Fruit fly (Drosophila melanogaster) whole organism, embryonic: ENCODE data around the gene mil.
A peak's percentile ranks its signal among the peaks of the same experiment; 100 is the strongest.

ENCODE experiments used
- C15 ChIP-seq: fragments of 200-800 bp; sonication (Bioruptor generic); IDR thresholded peaks from 3 replicates; pipeline ENCODE4 v1.3.6; 2022; ENCODE audit warnings: missing biosample characterization, missing genetic modification characterization
- CG10431 ChIP-seq: fragments of 200-800 bp; sonication (Bioruptor generic); optimal IDR thresholded peaks from 3 replicates; lab custom pipeline; 2018; ENCODE audit warnings: missing biosample characterization, mild to moderate bottlenecking, missing genetic modification characterization
- CG11085 ChIP-seq: fragments of 200-800 bp; sonication (Bioruptor generic); IDR thresholded peaks from 2 replicates; pipeline ENCODE4 v1.3.6; 2022; ENCODE audit warnings: missing biosample characterization, missing genetic modification characterization
- CG12236 ChIP-seq: fragments of 200-800 bp; sonication (Bioruptor generic); optimal IDR thresholded peaks from 2 replicates; lab custom pipeline; 2016; ENCODE audit warnings: missing biosample characterization, missing genetic modification characterization
- CG12744 ChIP-seq: fragments of 200-800 bp; sonication (Bioruptor generic); optimal IDR thresholded peaks from 2 replicates; lab custom pipeline; 2016; ENCODE audit warnings: missing biosample characterization, missing genetic modification characterization
- CG14014 ChIP-seq: fragments of 200-800 bp; sonication (Bioruptor generic); IDR thresholded peaks from 2 replicates; pipeline ENCODE4 v1.3.6; 2022; ENCODE audit warnings: missing biosample characterization, missing genetic modification characterization
- CG15269 ChIP-seq: fragments of 200-800 bp; sonication (Bioruptor generic); optimal IDR thresholded peaks from 2 replicates; lab custom pipeline; 2018; ENCODE audit warnings: missing biosample characterization, mild to moderate bottlenecking, missing genetic modification characterization, moderate library complexity
- CG15479 ChIP-seq: fragments of 200-800 bp; sonication (Bioruptor generic); optimal IDR thresholded peaks from 3 replicates; lab custom pipeline; 2019; ENCODE audit warnings: missing biosample characterization, mild to moderate bottlenecking, missing genetic modification characterization, moderate library complexity
- CG16815 ChIP-seq: fragments of 200-800 bp; sonication (Bioruptor generic); optimal IDR thresholded peaks from 3 replicates; lab custom pipeline; 2017; ENCODE audit warnings: missing biosample characterization, mild to moderate bottlenecking, missing genetic modification characterization
- CG17829 ChIP-seq: fragments of 200-800 bp; optimal IDR thresholded peaks from 2 replicates; lab custom pipeline; 2019; ENCODE audit warnings: missing biosample characterization, mild to moderate bottlenecking, missing genetic modification characterization, moderate library complexity
- CG18476 ChIP-seq: fragments of 200-800 bp; sonication (Bioruptor generic); optimal IDR thresholded peaks from 2 replicates; lab custom pipeline; 2016; ENCODE audit warnings: missing biosample characterization, mild to moderate bottlenecking, missing genetic modification characterization
- CG18619 ChIP-seq: fragments of 200-800 bp; sonication (Bioruptor generic); optimal IDR thresholded peaks from 3 replicates; lab custom pipeline; 2017; ENCODE audit warnings: missing biosample characterization, mild to moderate bottlenecking, missing genetic modification characterization
- CG2202 ChIP-seq: fragments of 200-800 bp; sonication (Bioruptor generic); optimal IDR thresholded peaks from 2 replicates; lab custom pipeline; 2018; ENCODE audit warnings: missing biosample characterization, mild to moderate bottlenecking, missing genetic modification characterization
- CG2889 ChIP-seq: fragments of 200-800 bp; sonication (Bioruptor generic); IDR thresholded peaks from 3 replicates; pipeline ENCODE4 v1.3.6; 2022; ENCODE audit warnings: missing biosample characterization, missing genetic modification characterization
- CG34376 ChIP-seq: fragments of 200-800 bp; sonication (Bioruptor generic); optimal IDR thresholded peaks from 2 replicates; lab custom pipeline; 2018; ENCODE audit warnings: missing biosample characterization, mild to moderate bottlenecking, missing genetic modification characterization
- CG3847 ChIP-seq: fragments of 200-800 bp; sonication (Bioruptor generic); IDR thresholded peaks from 2 replicates; pipeline ENCODE4 v1.3.6; 2022; ENCODE audit warnings: missing biosample characterization, missing genetic modification characterization
- CG43689 ChIP-seq: fragments of 200-800 bp; sonication (Bioruptor generic); IDR thresholded peaks from 2 replicates; pipeline ENCODE4 v1.3.6; 2022; ENCODE audit warnings: missing biosample characterization, missing genetic modification characterization
- CG4617 ChIP-seq: fragments of 200-800 bp; sonication (Bioruptor generic); optimal IDR thresholded peaks from 3 replicates; lab custom pipeline; 2016; ENCODE audit warnings: missing biosample characterization, missing genetic modification characterization, borderline replicate concordance
- CG5180 ChIP-seq: fragments of 200-800 bp; sonication (Bioruptor generic); optimal IDR thresholded peaks from 3 replicates; lab custom pipeline; 2017; ENCODE audit warnings: missing biosample characterization, missing genetic modification characterization, mild to moderate bottlenecking, moderate library complexity, missing genetic modification reagents
- CG6175 ChIP-seq: fragments of 200-800 bp; sonication (Bioruptor generic); IDR thresholded peaks from 3 replicates; pipeline ENCODE4 v1.3.6; 2022; ENCODE audit warnings: missing biosample characterization, missing genetic modification characterization
- CG6254 ChIP-seq: fragments of 200-800 bp; sonication (Bioruptor generic); optimal IDR thresholded peaks from 3 replicates; lab custom pipeline; 2017; ENCODE audit warnings: mild to moderate bottlenecking, missing biosample characterization, missing genetic modification reagents, missing genetic modification characterization
- CG8290 ChIP-seq, 3 experiments: fragments of 200-800 bp; sonication (Bioruptor generic); optimal IDR thresholded peaks; 2 replicates each; lab custom pipeline; 2016 to 2019; ENCODE audit warnings: missing biosample characterization in 3 of 3, missing genetic modification characterization in 3 of 3, mild to moderate bottlenecking in 2 of 3, moderate library complexity in 1 of 3
- CG9609 ChIP-seq: fragments of 200-800 bp; sonication (Bioruptor generic); optimal IDR thresholded peaks from 3 replicates; lab custom pipeline; 2016; ENCODE audit warnings: missing biosample characterization, missing genetic modification characterization
- E2f1 ChIP-seq: fragments of 200-800 bp; sonication (Bioruptor generic); IDR thresholded peaks from 2 replicates; pipeline ENCODE4 v1.3.6; 2022; ENCODE audit warnings: missing biosample characterization, missing genetic modification characterization
- HmgZ ChIP-seq: fragments of 200-800 bp; sonication (Bioruptor generic); optimal IDR thresholded peaks from 2 replicates; lab custom pipeline; 2018; ENCODE audit warnings: missing biosample characterization, mild to moderate bottlenecking, missing genetic modification characterization
- Hr39 ChIP-seq: fragments of >200 bp; optimal IDR thresholded peaks from 2 replicates; lab custom pipeline; 2017
- Nf-YA ChIP-seq: fragments of 200-800 bp; sonication (Bioruptor generic); IDR thresholded peaks from 2 replicates; pipeline ENCODE4 v1.3.6; 2022; ENCODE audit warnings: missing biosample characterization, missing genetic modification characterization
- Ptx1 ChIP-seq: fragments of 200-800 bp; sonication (Bioruptor generic); IDR thresholded peaks from 2 replicates; pipeline ENCODE4 v1.3.6; 2022; ENCODE audit warnings: missing biosample characterization, missing genetic modification characterization
- Rx ChIP-seq: fragments of 200-800 bp; sonication (Bioruptor generic); IDR thresholded peaks from 2 replicates; pipeline ENCODE4 v1.3.6; 2022; ENCODE audit warnings: missing biosample characterization, missing genetic modification characterization
- Spps ChIP-seq: fragments of 200-800 bp; sonication (Bioruptor generic); optimal IDR thresholded peaks from 2 replicates; lab custom pipeline; 2018; ENCODE audit warnings: missing biosample characterization, mild to moderate bottlenecking, missing genetic modification characterization
- Xrp1 ChIP-seq: fragments of 200-800 bp; sonication (Bioruptor generic); IDR thresholded peaks from 2 replicates; pipeline ENCODE4 v1.3.6; 2022; ENCODE audit warnings: missing biosample characterization, missing genetic modification characterization
- az2 ChIP-seq: fragments of 200-800 bp; sonication (Bioruptor generic); optimal IDR thresholded peaks from 3 replicates; lab custom pipeline; 2016; ENCODE audit warnings: missing biosample characterization, missing genetic modification characterization
- cad ChIP-seq: fragments of >200 bp; optimal IDR thresholded peaks from 2 replicates; lab custom pipeline; 2017; ENCODE audit warnings: missing biosample characterization, missing genetic modification characterization
- dmrt11E ChIP-seq: fragments of 200-800 bp; sonication (Bioruptor generic); optimal IDR thresholded peaks from 3 replicates; lab custom pipeline; 2018; ENCODE audit warnings: missing biosample characterization, mild to moderate bottlenecking, missing genetic modification characterization, moderate library complexity
- gcm ChIP-seq: fragments of 200-800 bp; sonication (Bioruptor generic); optimal IDR thresholded peaks from 2 replicates; lab custom pipeline; 2019; ENCODE audit warnings: missing biosample characterization, mild to moderate bottlenecking, missing genetic modification characterization, moderate library complexity
- gem ChIP-seq: fragments of 200-800 bp; sonication (Bioruptor generic); optimal IDR thresholded peaks from 2 replicates; lab custom pipeline; 2019; ENCODE audit warnings: missing biosample characterization, mild to moderate bottlenecking, missing genetic modification characterization, moderate library complexity
- gro ChIP-seq: fragments of 200-800 bp; sonication (Bioruptor generic); optimal IDR thresholded peaks from 2 replicates; lab custom pipeline; 2016; ENCODE audit warnings: missing biosample characterization, missing genetic modification characterization
- hth ChIP-seq: fragments of >200 bp; optimal IDR thresholded peaks from 2 replicates; lab custom pipeline; 2017; ENCODE audit warnings: inconsistent platforms
- kni ChIP-seq: fragments of 200-800 bp; sonication (Bioruptor generic); optimal IDR thresholded peaks from 3 replicates; lab custom pipeline; 2017; ENCODE audit warnings: mild to moderate bottlenecking, missing biosample characterization, missing genetic modification reagents, missing genetic modification characterization
- nmo ChIP-seq: fragments of 200-800 bp; sonication (Bioruptor generic); optimal IDR thresholded peaks from 2 replicates; lab custom pipeline; 2018; ENCODE audit warnings: missing biosample characterization, mild to moderate bottlenecking, missing genetic modification characterization, moderate library complexity
- otp ChIP-seq: fragments of 200-800 bp; sonication (Bioruptor generic); IDR thresholded peaks from 3 replicates; pipeline ENCODE4, ENCODE4 v1.3.6; 2022; ENCODE audit warnings: missing biosample characterization, missing genetic modification characterization
- phol ChIP-seq: fragments of 200-800 bp; sonication (Bioruptor generic); optimal IDR thresholded peaks from 3 replicates; lab custom pipeline; 2018; ENCODE audit warnings: missing biosample characterization, mild to moderate bottlenecking, missing genetic modification characterization, moderate library complexity
- run ChIP-seq: fragments of 200-800 bp; sonication (Bioruptor generic); optimal IDR thresholded peaks from 3 replicates; lab custom pipeline; 2018; ENCODE audit warnings: missing biosample characterization, mild to moderate bottlenecking, missing genetic modification characterization
- sob ChIP-seq: fragments of 200-800 bp; sonication (Bioruptor generic); IDR thresholded peaks from 2 replicates; pipeline ENCODE4 v1.3.6; 2022; ENCODE audit warnings: missing biosample characterization, missing genetic modification characterization
- tap ChIP-seq: fragments of 200-800 bp; optimal IDR thresholded peaks from 3 replicates; lab custom pipeline; 2019; ENCODE audit warnings: missing biosample characterization, mild to moderate bottlenecking, missing genetic modification characterization, moderate library complexity
- trem ChIP-seq: fragments of 200-800 bp; optimal IDR thresholded peaks from 3 replicates; lab custom pipeline; 2019; ENCODE audit warnings: missing biosample characterization, mild to moderate bottlenecking, missing genetic modification characterization, moderate library complexity
- unc-4 ChIP-seq: fragments of 200-800 bp; sonication (Bioruptor generic); IDR thresholded peaks from 2 replicates; pipeline ENCODE4 v1.3.6; 2022; ENCODE audit warnings: missing biosample characterization, missing genetic modification characterization; ENCODE audit not compliant: partially characterized antibody
- vnd ChIP-seq: fragments of 200-800 bp; sonication (Bioruptor generic); IDR thresholded peaks from 3 replicates; pipeline ENCODE4 v1.3.6; 2022; ENCODE audit warnings: missing biosample characterization, missing genetic modification characterization; ENCODE audit not compliant: partially characterized antibody
- wdn ChIP-seq: fragments of 200-800 bp; sonication (Bioruptor generic); IDR thresholded peaks from 2 replicates; pipeline ENCODE4 v1.3.6; 2022; ENCODE audit warnings: missing biosample characterization, missing genetic modification characterization

Gene mil

dm6 chr3R:27937752-27938694 is 25.8 kb downstream of the mil start, which contains the start of the genes NSD and BOD1 (continued):
- TF ChIP-seq gem (peak; percentile 78), CG9609 (GFP tag; lab: Kevin White, UChicago) (peak; percentile 1), dmrt11E (tag; lab: Kevin White, UChicago) (peak; percentile 44), CG3847 (GFP tag; lab: Robert Waterston, UW) (peak; percentile 62), Nf-YA (GFP tag; lab: Robert Waterston, UW) (no peak), CG6175 (GFP tag; lab: Robert Waterston, UW) (peak; percentile 79), CG12744 (GFP tag; lab: Kevin White, UChicago) (no peak), CG18476 (GFP tag; lab: Kevin White, UChicago) (no peak), CG10431 (GFP tag; lab: Kevin White, UChicago) (peak; percentile 21), tap (tag; lab: Kevin White, UChicago) (no peak), CG14014 (GFP tag; lab: Robert Waterston, UW) (peak; percentile 63; the same call in 1 of the 2 replicates), CG16815 (peak; percentile 41), CG18619 (GFP tag; lab: Kevin White, UChicago) (peak; percentile 37), unc-4 (GFP tag; lab: Robert Waterston, UW) (peak; percentile 80), CG2202 (tag; lab: Kevin White, UChicago) (no peak), Spps (tag; lab: Kevin White, UChicago) (no peak), Ptx1 (GFP tag; lab: Robert Waterston, UW) (peak; percentile 72), CG4617 (GFP tag; lab: Kevin White, UChicago) (peak; percentile 77), wdn (peak; percentile 53), CG8290 (GFP tag; optimal IDR thresholded peaks at IDR 0.05; lab: Kevin White, UChicago) (no peak), CG8290 (tag; optimal IDR thresholded peaks at IDR 0.05; lab: Kevin White, UChicago) (no peak), gcm (GFP tag; lab: Kevin White, UChicago) (no peak), CG15479 (GFP tag; lab: Kevin White, UChicago) (no peak), otp (GFP tag; lab: Robert Waterston, UW) (no peak), vnd (GFP tag; lab: Robert Waterston, UW) (peak; percentile 94), kni (no peak), sob (GFP tag; lab: Robert Waterston, UW) (peak; percentile 86), CG17829 (tag; lab: Kevin White, UChicago) (peak; percentile 49), CG12236 (GFP tag; lab: Kevin White, UChicago) (no peak), nmo (GFP tag; lab: Kevin White, UChicago) (peak; percentile 56), CG5180 (GFP tag; lab: Kevin White, UChicago) (no peak), az2 (GFP tag; lab: Kevin White, UChicago) (peak; percentile 57), Xrp1 (GFP tag; lab: Robert Waterston, UW) (peak; percentile 72), CG15269 (tag; lab: Kevin White, UChicago) (peak; percentile 51), phol (tag; lab: Kevin White, UChicago) (peak; percentile 63), HmgZ (tag; lab: Kevin White, UChicago) (peak; percentile 41), Rx (GFP tag; lab: Robert Waterston, UW) (peak; percentile 63; the same call in 1 of the 2 replicates), hth (no peak), CG6254 (no peak), gro (GFP tag; lab: Kevin White, UChicago) (no peak), CG43689 (no peak), C15 (GFP tag; lab: Robert Waterston, UW) (0 out of 3 replicates have a peak, but pooled peaks have one; percentile 31), cad (no peak), Hr39 (lab: Kevin White, UChicago) (no peak), run (no peak), trem (tag; lab: Kevin White, UChicago) (peak; percentile 95), E2f1 (GFP tag; lab: Robert Waterston, UW) (peak; percentile 84), CG34376 (GFP tag; lab: Kevin White, UChicago) (no peak), CG11085 (GFP tag; lab: Robert Waterston, UW) (peak; percentile 82), CG2889 (GFP tag; lab: Robert Waterston, UW) (0 out of 3 replicates have a peak, but pooled peaks have one; percentile 48)
